Worm (Caenorhabditis elegans) whole organism, mixed stage, embryonic: ENCODE results near the gene mec-14.

Source experiments
- blmp-1 ChIP-seq: fragments of 150-350 bp; optimal IDR thresholded peaks from 2 replicates; lab custom pipeline; 2014; ENCODE audit warnings: missing biosample characterization, missing genetic modification characterization
- elt-3 ChIP-seq: fragments of 150-350 bp; optimal IDR thresholded peaks from 2 replicates; lab custom pipeline; 2014; ENCODE audit warnings: missing biosample characterization, missing genetic modification characterization
- ham-2 ChIP-seq: fragments of 200-800 bp; sonication (Bioruptor generic); optimal IDR thresholded peaks from 2 replicates; lab custom pipeline; 2018; ENCODE audit warnings: mild to moderate bottlenecking, missing genetic modification characterization, missing compliant biosample characterization
- hlh-1 ChIP-seq: fragments of 150-350 bp; optimal IDR thresholded peaks from 2 replicates; lab custom pipeline; 2014; ENCODE audit warnings: missing biosample characterization, missing genetic modification reagents, missing genetic modification characterization
- lin-13 ChIP-seq: fragments of 150-350 bp; optimal IDR thresholded peaks from 2 replicates; lab custom pipeline; 2014; ENCODE audit warnings: missing biosample characterization, missing genetic modification characterization
- lsy-2 ChIP-seq: fragments of 150-350 bp; optimal IDR thresholded peaks from 2 replicates; lab custom pipeline; 2014; ENCODE audit warnings: missing biosample characterization, missing genetic modification characterization
- mls-2 ChIP-seq: sonication (generic microtip); optimal IDR thresholded peaks from 2 replicates; lab custom pipeline; 2016; ENCODE audit warnings: mild to moderate bottlenecking, missing genetic modification characterization, moderate library complexity, missing compliant biosample characterization
- nhr-237 ChIP-seq: fragments of 150-350 bp; optimal IDR thresholded peaks from 2 replicates; lab custom pipeline; 2014; ENCODE audit warnings: missing biosample characterization, missing genetic modification characterization
- pha-4 ChIP-seq: fragments of 150-350 bp; optimal IDR thresholded peaks from 2 replicates; lab custom pipeline; 2018; ENCODE audit warnings: missing biosample characterization, missing genetic modification reagents, missing genetic modification characterization
- sptf-1 ChIP-seq: sonication (generic microtip); optimal IDR thresholded peaks from 2 replicates; lab custom pipeline; 2017; ENCODE audit warnings: mild to moderate bottlenecking, missing genetic modification characterization, moderate library complexity, missing compliant biosample characterization
- unc-62 ChIP-seq: fragments of 150-350 bp; optimal IDR thresholded peaks from 2 replicates; lab custom pipeline; 2014; ENCODE audit warnings: missing biosample characterization, missing genetic modification reagents, missing genetic modification characterization

DNA sequence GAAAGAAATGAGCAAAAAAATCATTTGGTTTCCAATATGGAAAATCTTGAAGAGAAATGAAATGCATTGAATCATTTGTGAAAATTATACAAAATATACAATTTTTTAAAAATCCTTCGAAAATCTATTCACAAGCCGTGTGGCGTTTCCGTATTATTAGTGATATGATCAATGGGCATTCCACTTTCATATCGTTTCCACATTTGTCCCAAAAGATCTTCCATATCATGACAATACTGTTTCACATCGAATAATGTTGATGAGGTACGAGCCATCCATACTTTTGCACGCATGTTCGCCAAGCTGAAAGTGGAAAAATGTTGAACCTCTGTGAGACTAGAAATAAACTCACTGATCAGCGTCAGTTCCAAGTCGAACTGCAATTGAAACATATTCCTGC lies 46.5 kb downstream of the mec-14 start:
- TF ChIP-seq mls-2 (no peak), nhr-237 (tag; lab: Kevin White, UChicago) (no peak), hlh-1 (tag; lab: Kevin White, UChicago) (no peak), elt-3 (tag; lab: Kevin White, UChicago) (no peak), lin-13 (tag; lab: Kevin White, UChicago) (no peak), lsy-2 (tag; lab: Kevin White, UChicago) (no peak), pha-4 (tag; lab: Kevin White, UChicago) (no peak), sptf-1 (no peak), ham-2 (no peak), unc-62 (GFP tag; lab: Kevin White, UChicago) (no peak), blmp-1 (tag; lab: Kevin White, UChicago) (no peak)
